Worm (Caenorhabditis elegans) whole organism, L4 larva: ENCODE measurements around the gene D2023.4.

Source experiments
- jun-1 ChIP-seq: fragments of 150-350 bp; optimal IDR thresholded peaks from 2 replicates; lab custom pipeline; 2014; ENCODE audit warnings: missing biosample characterization, missing genetic modification reagents, missing genetic modification characterization
- nhr-237 ChIP-seq: sonication (generic microtip); optimal IDR thresholded peaks from 2 replicates; lab custom pipeline; 2017; ENCODE audit warnings: missing biosample characterization, missing genetic modification characterization
- set-16 ChIP-seq: fragments of 200-800 bp; sonication (Bioruptor generic); IDR thresholded peaks from 2 replicates; pipeline ENCODE4 v1.3.6; 2022; ENCODE audit warnings: missing genetic modification reagents, missing genetic modification characterization, missing compliant biosample characterization
- vab-7 ChIP-seq: fragments of 200-800 bp; sonication (Bioruptor generic); IDR thresholded peaks from 2 replicates; pipeline ENCODE4 v1.3.6; 2022; ENCODE audit warnings: missing genetic modification reagents, missing genetic modification characterization, missing compliant biosample characterization

DNA sequence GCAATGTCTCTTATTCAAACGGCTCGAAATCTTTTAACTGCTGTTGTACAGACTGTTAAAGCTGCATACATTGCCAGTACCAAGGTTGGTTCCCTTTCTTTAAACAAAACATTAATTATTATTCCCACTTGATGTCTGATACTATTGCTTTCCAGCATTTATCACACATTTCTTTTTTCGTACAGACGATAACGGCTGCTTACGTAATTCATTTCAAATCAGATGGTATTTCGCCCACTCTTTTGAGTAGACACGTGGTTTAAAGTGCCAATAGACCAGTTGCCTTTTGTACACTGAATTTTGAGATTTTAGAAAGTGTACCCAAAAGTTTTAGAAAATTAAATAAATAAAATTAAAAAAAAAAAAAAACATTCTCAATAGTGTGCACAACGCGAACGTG is 23.8 kb upstream of the D2023.4 start:
- TF ChIP-seq set-16 (GFP tag; lab: Robert Waterston, UW) (no peak), jun-1 (tag; lab: Kevin White, UChicago) (no peak), vab-7 (GFP tag; lab: Robert Waterston, UW) (no peak), nhr-237 (tag; lab: Kevin White, UChicago) (no peak)
